Comparison of ENCODE assay signal across 6 worm cellular contexts in genomic region chrIV:11859995-11860605, ce11.
TF ChIP-seq lines count a peak whose summit lies in the region.

TSS of gene mob-1 (plus strand) at chrIV:11860555.

TF ChIP-seq in whole organism, L1 larva, 84 proteins besides CTCF, POLR2A, EP300 and RAD21 (continues in another document):
- TF ChIP-seq fkh-8 (tag; optimal IDR thresholded peaks at IDR 0.05; lab: Kevin White, UChicago) (no peak), egl-13 (tag; optimal IDR thresholded peaks at IDR 0.05; lab: Kevin White, UChicago) (no peak), nhr-85 (tag; lab: Kevin White, UChicago) (peak; percentile 9), egl-27 (tag; optimal IDR thresholded peaks at IDR 0.05; lab: Kevin White, UChicago) (no peak), ama-1 (optimal IDR thresholded peaks at IDR 0.05; lab: Kevin White, UChicago) (no peak), Y116A8C.19 (tag; optimal IDR thresholded peaks at IDR 0.05; lab: Kevin White, UChicago; ENCODE audit: borderline replicate concordance) (no peak), pax-3 (tag; optimal IDR thresholded peaks at IDR 0.05; lab: Kevin White, UChicago) (no peak), zag-1 (tag; optimal IDR thresholded peaks at IDR 0.05; lab: Kevin White, UChicago) (no peak), ceh-90 (tag; optimal IDR thresholded peaks at IDR 0.05; lab: Kevin White, UChicago) (no peak), nhr-90 (tag; optimal IDR thresholded peaks at IDR 0.05; lab: Kevin White, UChicago; ENCODE audit: poor library complexity) (peak; percentile 3), nhr-12 (tag; optimal IDR thresholded peaks at IDR 0.05; lab: Kevin White, UChicago) (no peak), skn-1 (tag; optimal IDR thresholded peaks at IDR 0.05; lab: Kevin White, UChicago) (no peak), snu-23 (GFP tag; optimal IDR thresholded peaks at IDR 0.05; lab: Kevin White, UChicago) (no peak), ceh-82 (tag; optimal IDR thresholded peaks at IDR 0.05; lab: Kevin White, UChicago) (no peak), blmp-1 (tag; optimal IDR thresholded peaks at IDR 0.05; lab: Kevin White, UChicago) (peak; percentile 35), aha-1 (tag; optimal IDR thresholded peaks at IDR 0.05; lab: Kevin White, UChicago) (no peak)

TF ChIP-seq in whole organism, L2 larva, 48 proteins besides CTCF, POLR2A, EP300 and RAD21:
- TF ChIP-seq crh-2 (tag; optimal IDR thresholded peaks at IDR 0.05; lab: Kevin White, UChicago): peak; percentile 24
- TF ChIP-seq unc-55 (GFP tag; optimal IDR thresholded peaks at IDR 0.05; lab: Kevin White, UChicago): peak; percentile 49
- peak; percentile 8 for TF ChIP-seq blmp-1 (tag; optimal IDR thresholded peaks at IDR 0.05; lab: Kevin White, UChicago; ENCODE audit: insufficient read depth)
- peak; percentile 15 for TF ChIP-seq nhr-25 (tag; optimal IDR thresholded peaks at IDR 0.05; lab: Kevin White, UChicago)
- no peak for TF ChIP-seq ceh-82 (tag; optimal IDR thresholded peaks at IDR 0.05; lab: Kevin White, UChicago)
- TF ChIP-seq nhr-21 (tag; optimal IDR thresholded peaks at IDR 0.05; lab: Kevin White, UChicago): peak; percentile 10
- no peak for TF ChIP-seq F13H6.1 (tag; optimal IDR thresholded peaks at IDR 0.05; lab: Kevin White, UChicago)

TF ChIP-seq in whole organism, L3 larva, 47 proteins besides CTCF, POLR2A, EP300 and RAD21:
- TF ChIP-seq fos-1 (tag; optimal IDR thresholded peaks at IDR 0.05; lab: Kevin White, UChicago) (no peak), R02D3.7 (tag; optimal IDR thresholded peaks at IDR 0.05; lab: Kevin White, UChicago) (no peak), lsy-12 (tag; optimal IDR thresholded peaks at IDR 0.05; lab: Kevin White, UChicago) (no peak), ZK546.5 (tag; optimal IDR thresholded peaks at IDR 0.05; lab: Kevin White, UChicago) (no peak), nhr-23 (tag; optimal IDR thresholded peaks at IDR 0.05; lab: Kevin White, UChicago) (peak; percentile 5), aly-2 (tag; optimal IDR thresholded peaks at IDR 0.05; lab: Kevin White, UChicago) (no peak), ama-1 (optimal IDR thresholded peaks at IDR 0.05; lab: Kevin White, UChicago) (peak; percentile 54), nhr-43 (tag; optimal IDR thresholded peaks at IDR 0.05; lab: Kevin White, UChicago; ENCODE audit: poor library complexity, severe bottlenecking) (no peak), elt-3 (tag; optimal IDR thresholded peaks at IDR 0.05; lab: Kevin White, UChicago) (no peak), sea-2 (GFP tag; optimal IDR thresholded peaks at IDR 0.05; lab: Kevin White, UChicago) (no peak), ztf-11 (tag; optimal IDR thresholded peaks at IDR 0.05; lab: Kevin White, UChicago) (no peak), ztf-4 (tag; optimal IDR thresholded peaks at IDR 0.05; lab: Kevin White, UChicago) (no peak), mdl-1 (tag; optimal IDR thresholded peaks at IDR 0.05; lab: Kevin White, UChicago) (no peak), egl-27 (tag; optimal IDR thresholded peaks at IDR 0.05; lab: Kevin White, UChicago) (no peak), pha-4 (tag; optimal IDR thresholded peaks at IDR 0.05; lab: Kevin White, UChicago) (peak; percentile 25)

TF ChIP-seq in whole organism, L4 larva, 104 proteins besides CTCF, POLR2A, EP300 and RAD21 (continues in another document):
- peak; percentile 7 for TF ChIP-seq nhr-77 (tag; optimal IDR thresholded peaks at IDR 0.05; lab: Kevin White, UChicago)
- TF ChIP-seq hlh-30 (tag; optimal IDR thresholded peaks at IDR 0.05; lab: Kevin White, UChicago; ENCODE audit: insufficient read depth): peak; percentile 54
- TF ChIP-seq snpc-1.2 (GFP tag; IDR thresholded peaks at IDR 0.05; lab: Robert Waterston, UW): 0 out of 2 replicates have a peak, but pooled peaks have one; percentile 11
- no peak for TF ChIP-seq ceh-44 (GFP tag; IDR thresholded peaks at IDR 0.05; lab: Robert Waterston, UW)
- TF ChIP-seq ceh-20 (GFP tag; IDR thresholded peaks at IDR 0.05; lab: Robert Waterston, UW): no peak
- TF ChIP-seq F37D6.2 (tag; optimal IDR thresholded peaks at IDR 0.05; lab: Kevin White, UChicago): no peak
- TF ChIP-seq aha-1 (tag; lab: Kevin White, UChicago): peak; percentile 38
- TF ChIP-seq lim-7 (GFP tag; IDR thresholded peaks at IDR 0.05; lab: Robert Waterston, UW): 0 out of 2 replicates have a peak, but pooled peaks have one; percentile 36
- no peak for TF ChIP-seq madf-5 (GFP tag; IDR thresholded peaks at IDR 0.05; lab: Robert Waterston, UW)
- TF ChIP-seq lin-38 (GFP tag; IDR thresholded peaks at IDR 0.05; lab: Robert Waterston, UW): peak; percentile 39
- peak; percentile 66 for TF ChIP-seq mxl-3 (GFP tag; optimal IDR thresholded peaks at IDR 0.05; lab: Kevin White, UChicago)
- TF ChIP-seq jun-1 (tag; optimal IDR thresholded peaks at IDR 0.05; lab: Kevin White, UChicago): no peak
- no peak for TF ChIP-seq daf-16 (GFP tag; optimal IDR thresholded peaks at IDR 0.05; lab: Kevin White, UChicago)
- peak; percentile 43 for TF ChIP-seq daf-16 (tag; optimal IDR thresholded peaks at IDR 0.05; lab: Kevin White, UChicago)
- no peak for TF ChIP-seq cey-2 (tag; optimal IDR thresholded peaks at IDR 0.05; lab: Kevin White, UChicago; ENCODE audit: borderline replicate concordance, insufficient read depth)
- TF ChIP-seq zip-2 (tag; optimal IDR thresholded peaks at IDR 0.05; lab: Kevin White, UChicago): no peak
- peak in 1 of 2 experiments; percentile 34 for TF ChIP-seq mdl-1 (tag; optimal IDR thresholded peaks at IDR 0.05; lab: Kevin White, UChicago)
- TF ChIP-seq lsy-2 (tag; optimal IDR thresholded peaks at IDR 0.05; lab: Kevin White, UChicago): peak in 1 of 2 experiments; percentile 31
- peak; percentile 54 for TF ChIP-seq ama-1 (optimal IDR thresholded peaks at IDR 0.05; lab: Kevin White, UChicago)

TF ChIP-seq in whole organism, mixed stage, embryonic, 35 proteins besides CTCF, POLR2A, EP300 and RAD21:
- no peak for TF ChIP-seq lin-13 (tag; optimal IDR thresholded peaks at IDR 0.05; lab: Kevin White, UChicago)
- TF ChIP-seq bed-3 (GFP tag; optimal IDR thresholded peaks at IDR 0.05; lab: Kevin White, UChicago): no peak
- no peak for TF ChIP-seq elt-3 (tag; optimal IDR thresholded peaks at IDR 0.05; lab: Kevin White, UChicago)
- peak; percentile 20 for TF ChIP-seq elt-1 (tag; optimal IDR thresholded peaks at IDR 0.05; lab: Kevin White, UChicago; ENCODE audit: borderline replicate concordance, insufficient read depth)

TF ChIP-seq in whole organism, young adult, 124 proteins besides CTCF, POLR2A, EP300 and RAD21:
- no peak for TF ChIP-seq B0261.1 (tag; optimal IDR thresholded peaks at IDR 0.05; lab: Kevin White, UChicago)
- 0 out of 2 replicates have a peak, but pooled peaks have one; percentile 43 for TF ChIP-seq pbrm-1 (GFP tag; IDR thresholded peaks at IDR 0.05; lab: Robert Waterston, UW)
- TF ChIP-seq attf-5 (GFP tag; optimal IDR thresholded peaks at IDR 0.05; lab: Kevin White, UChicago): peak; percentile 27
- TF ChIP-seq hmg-1.2 (GFP tag; IDR thresholded peaks at IDR 0.05; lab: Robert Waterston, UW): peak; percentile 28; the same call in 1 of the 2 replicates
- peak; percentile 62 for TF ChIP-seq madf-6 (GFP tag; IDR thresholded peaks at IDR 0.05; lab: Robert Waterston, UW)
- peak; percentile 7 for TF ChIP-seq B0035.1 (tag; optimal IDR thresholded peaks at IDR 0.05; lab: Kevin White, UChicago)
- TF ChIP-seq dox-1 (GFP tag; IDR thresholded peaks at IDR 0.05; lab: Robert Waterston, UW): peak; percentile 28; the same call in 1 of the 2 replicates
- peak; percentile 36 for TF ChIP-seq unc-130 (GFP tag; optimal IDR thresholded peaks at IDR 0.05; lab: Kevin White, UChicago)
- no peak for TF ChIP-seq zim-3 (tag; optimal IDR thresholded peaks at IDR 0.05; lab: Kevin White, UChicago)
- no peak for TF ChIP-seq snpc-4 (GFP tag; optimal IDR thresholded peaks at IDR 0.05; lab: Kevin White, UChicago)
- no peak for TF ChIP-seq snpc-4 (tag; optimal IDR thresholded peaks at IDR 0.05; lab: Kevin White, UChicago)
- TF ChIP-seq tbx-9 (tag; optimal IDR thresholded peaks at IDR 0.05; lab: Kevin White, UChicago; ENCODE audit: borderline replicate concordance): no peak
- no peak for TF ChIP-seq lsy-27 (tag; optimal IDR thresholded peaks at IDR 0.05; lab: Kevin White, UChicago; ENCODE audit: borderline replicate concordance, insufficient read depth)
- TF ChIP-seq repo-1 (tag; optimal IDR thresholded peaks at IDR 0.05; lab: Kevin White, UChicago): peak; percentile 46
- TF ChIP-seq him-1 (tag; optimal IDR thresholded peaks at IDR 0.05; lab: Kevin White, UChicago): no peak
- 0 out of 2 replicates have a peak, but pooled peaks have one; percentile 48 for TF ChIP-seq F39B2.1 (GFP tag; IDR thresholded peaks at IDR 0.05; lab: Robert Waterston, UW)
- TF ChIP-seq nhr-120 (GFP tag; IDR thresholded peaks at IDR 0.05; lab: Robert Waterston, UW): peak; percentile 20; the same call in 1 of the 2 replicates
- no peak for TF ChIP-seq K12H6.12 (tag; optimal IDR thresholded peaks at IDR 0.05; lab: Kevin White, UChicago)
- TF ChIP-seq cebp-1 (GFP tag; IDR thresholded peaks at IDR 0.05; lab: Robert Waterston, UW): no peak
- TF ChIP-seq cebp-1 (tag; optimal IDR thresholded peaks at IDR 0.05; lab: Kevin White, UChicago): peak; percentile 53
- TF ChIP-seq attf-6 (GFP tag; IDR thresholded peaks at IDR 0.05; lab: Robert Waterston, UW): peak; percentile 59; the same call in 1 of the 2 replicates
- TF ChIP-seq aptf-3 (GFP tag; IDR thresholded peaks at IDR 0.05; lab: Robert Waterston, UW): 0 out of 2 replicates have a peak, but pooled peaks have one; percentile 8
- peak; percentile 47 for TF ChIP-seq mcd-1 (GFP tag; IDR thresholded peaks at IDR 0.05; lab: Robert Waterston, UW)
- peak; percentile 10 for TF ChIP-seq hrde-1 (tag; optimal IDR thresholded peaks at IDR 0.05; lab: Kevin White, UChicago; ENCODE audit: borderline replicate concordance)
- no peak for TF ChIP-seq chd-7 (tag; optimal IDR thresholded peaks at IDR 0.05; lab: Kevin White, UChicago)
- peak; percentile 12 for TF ChIP-seq lin-54 (GFP tag; optimal IDR thresholded peaks at IDR 0.05; lab: Kevin White, UChicago)
- peak; percentile 47; the same call in 1 of the 2 replicates for TF ChIP-seq nfyb-1 (GFP tag; IDR thresholded peaks at IDR 0.05; lab: Robert Waterston, UW)
- peak; percentile 75 for TF ChIP-seq B0336.3 (GFP tag; IDR thresholded peaks at IDR 0.05; lab: Robert Waterston, UW)
- peak; percentile 69 for TF ChIP-seq Y53G8AR.9 (GFP tag; conservative IDR thresholded peaks at IDR 0.05; lab: Robert Waterston, UW)
- 0 out of 2 replicates have a peak, but pooled peaks have one; percentile 8 for TF ChIP-seq madf-8 (GFP tag; conservative IDR thresholded peaks at IDR 0.05; lab: Robert Waterston, UW)
- no peak for TF ChIP-seq Y56A3A.18 (GFP tag; IDR thresholded peaks at IDR 0.05; lab: Robert Waterston, UW)
- TF ChIP-seq lin-26 (GFP tag; IDR thresholded peaks at IDR 0.05; lab: Robert Waterston, UW): peak; percentile 80
- TF ChIP-seq dpff-1 (tag; optimal IDR thresholded peaks at IDR 0.05; lab: Kevin White, UChicago): no peak
